Worm (Caenorhabditis elegans): ENCODE results near the gene B0464.6.
"Not testable (repeated sequence)": the region's sequence is repeated elsewhere in the genome, so short reads cannot be mapped to it uniquely, and the experiment has no call there.

- TF ChIP-seq nfya-1 (tag; optimal IDR thresholded peaks at IDR 0.05; ENCODE audit: insufficient read depth); ZK546.5 (tag; optimal IDR thresholded peaks at IDR 0.05); ztf-11 (tag; optimal IDR thresholded peaks at IDR 0.05); R02D3.7 (tag; optimal IDR thresholded peaks at IDR 0.05); fkh-10 (GFP tag; optimal IDR thresholded peaks at IDR 0.05); elt-1 (tag; optimal IDR thresholded peaks at IDR 0.05); aly-2 (tag; optimal IDR thresholded peaks at IDR 0.05); hmg-11 (tag; optimal IDR thresholded peaks at IDR 0.05); ceh-28 (tag; optimal IDR thresholded peaks at IDR 0.05): not testable (repeated sequence)
Observed at ce11 chrIII:9449351-9449750, 16.4 kb downstream of the B0464.6 start.
